Fruit fly (Drosophila melanogaster): ENCODE data around the gene Med.

The Med gene

dm6 chr3R:31606242-31607143 lies 4.4 kb upstream of the Med start (continued):
- TF ChIP-seq Hr78 (GFP tag; optimal IDR thresholded peaks at IDR 0.05) (peak in 1 of 2 experiments; percentile 32), sd (tag; optimal IDR thresholded peaks at IDR 0.05) (peak; percentile 5), Nf-YC (tag; optimal IDR thresholded peaks at IDR 0.05) (no peak), sqz (GFP tag; optimal IDR thresholded peaks at IDR 0.05) (peak; percentile 26), Dll (GFP tag; IDR thresholded peaks at IDR 0.05; ENCODE audit: partially characterized antibody) (no peak), gfzf (GFP tag; optimal IDR thresholded peaks at IDR 0.05) (peak; percentile 8), CG7786 (GFP tag; optimal IDR thresholded peaks at IDR 0.05) (no peak), HHEX (GFP tag; optimal IDR thresholded peaks at IDR 0.05) (no peak), CG17328 (GFP tag; IDR thresholded peaks at IDR 0.05) (no peak), pfk (GFP tag; optimal IDR thresholded peaks at IDR 0.05) (peak; percentile 30), CG1792 (GFP tag; optimal IDR thresholded peaks at IDR 0.05) (no peak), fd102C (GFP tag; optimal IDR thresholded peaks at IDR 0.05) (no peak), CG17802 (tag; optimal IDR thresholded peaks at IDR 0.05) (no peak)

dm6 chr3R:31607287-31607849 lies 3.5 kb upstream of the Med start:
- TF ChIP-seq CG9932 (GFP tag; IDR thresholded peaks at IDR 0.05) (no peak), sob (GFP tag; IDR thresholded peaks at IDR 0.05) (no peak), gro (GFP tag; optimal IDR thresholded peaks at IDR 0.05) (no peak), tll (GFP tag; optimal IDR thresholded peaks at IDR 0.05) (no peak), CG15479 (GFP tag; optimal IDR thresholded peaks at IDR 0.05) (peak; percentile 58), Optix (GFP tag; IDR thresholded peaks at IDR 0.05) (no peak), eve (GFP tag; optimal IDR thresholded peaks at IDR 0.05) (peak in 1 of 2 experiments; percentile 50), zfh1 (GFP tag; IDR thresholded peaks at IDR 0.05) (no peak), CG17361 (GFP tag; IDR thresholded peaks at IDR 0.05) (no peak), az2 (GFP tag; optimal IDR thresholded peaks at IDR 0.05) (no peak), Atf6 (GFP tag; IDR thresholded peaks at IDR 0.05) (no peak), chinmo (GFP tag; IDR thresholded peaks at IDR 0.05; ENCODE audit: partially characterized antibody) (peak; percentile 73; the same call in 1 of the 4 replicates), CG18011 (GFP tag; optimal IDR thresholded peaks at IDR 0.05) (no peak), otp (GFP tag; IDR thresholded peaks at IDR 0.05) (no peak), Sry-δ (GFP tag; optimal IDR thresholded peaks at IDR 0.05) (no peak), fd3F (GFP tag; optimal IDR thresholded peaks at IDR 0.05) (no peak), zf30C (GFP tag; optimal IDR thresholded peaks at IDR 0.05) (no peak), pfk (GFP tag; optimal IDR thresholded peaks at IDR 0.05) (no peak), slou (GFP tag; optimal IDR thresholded peaks at IDR 0.05) (no peak), CG11723 (GFP tag; optimal IDR thresholded peaks at IDR 0.05) (no peak), ac (GFP tag; optimal IDR thresholded peaks at IDR 0.05) (peak; percentile 26), lab (GFP tag; optimal IDR thresholded peaks at IDR 0.05) (no peak), croc (GFP tag; conservative IDR thresholded peaks at IDR 0.05) (no peak), H15 (GFP tag; IDR thresholded peaks at IDR 0.05) (no peak), zen (tag; optimal IDR thresholded peaks at IDR 0.05) (no peak), CG18262 (tag; optimal IDR thresholded peaks at IDR 0.05) (no peak), disco-r (GFP tag; optimal IDR thresholded peaks at IDR 0.05) (no peak), Dref (GFP tag; IDR thresholded peaks at IDR 0.05) (no peak), salm (tag; optimal IDR thresholded peaks at IDR 0.05) (no peak), CG10462 (GFP tag; optimal IDR thresholded peaks at IDR 0.05) (no peak), CG33213 (GFP tag; optimal IDR thresholded peaks at IDR 0.05) (no peak), Deaf1 (tag; optimal IDR thresholded peaks at IDR 0.05) (no peak), ttk (GFP tag; IDR thresholded peaks at IDR 0.05) (no peak), CG34376 (GFP tag; optimal IDR thresholded peaks at IDR 0.05) (no peak), trem (tag; optimal IDR thresholded peaks at IDR 0.05) (no peak)
